Worm (Caenorhabditis elegans) whole organism, late embryonic: ENCODE measurements around the gene paqr-1.
A peak's percentile ranks its signal among the peaks of the same experiment; 100 is the strongest.

Experiments used
- C08G9.2 ChIP-seq: sonication (generic microtip); optimal IDR thresholded peaks from 2 replicates; lab custom pipeline; 2016; ENCODE audit warnings: mild to moderate bottlenecking, missing genetic modification characterization, moderate library complexity, missing compliant biosample characterization
- C38D4.7 ChIP-seq: fragments of 200-800 bp; sonication (Bioruptor generic); optimal IDR thresholded peaks from 2 replicates; lab custom pipeline; 2018; ENCODE audit warnings: mild to moderate bottlenecking, missing genetic modification characterization, moderate library complexity, missing compliant biosample characterization
- K02D7.2 ChIP-seq: sonication (generic microtip); optimal IDR thresholded peaks from 2 replicates; lab custom pipeline; 2017; ENCODE audit warnings: mild to moderate bottlenecking, missing genetic modification characterization, missing compliant biosample characterization
- K09A11.1 ChIP-seq: sonication (generic microtip); optimal IDR thresholded peaks from 2 replicates; lab custom pipeline; 2017; ENCODE audit warnings: antibody characterized with exemption, mild to moderate bottlenecking, missing genetic modification characterization, missing compliant biosample characterization; ENCODE audit not compliant: insufficient read depth
- T23F11.4 ChIP-seq: fragments of 200-800 bp; sonication (Bioruptor generic); optimal IDR thresholded peaks from 2 replicates; lab custom pipeline; 2018; ENCODE audit warnings: mild to moderate bottlenecking, missing genetic modification characterization, missing compliant biosample characterization
- ahr-1 ChIP-seq: sonication (generic microtip); optimal IDR thresholded peaks from 2 replicates; lab custom pipeline; 2016; ENCODE audit warnings: missing genetic modification characterization, missing compliant biosample characterization
- ceh-14 ChIP-seq: sonication (generic microtip); optimal IDR thresholded peaks from 2 replicates; lab custom pipeline; 2016; ENCODE audit warnings: missing genotype, missing genetic modification characterization, missing compliant biosample characterization
- ceh-18 ChIP-seq: sonication (generic microtip); optimal IDR thresholded peaks from 2 replicates; lab custom pipeline; 2016; ENCODE audit warnings: missing genetic modification characterization, missing compliant biosample characterization
- ceh-19 ChIP-seq: fragments of 200-800 bp; sonication (Bioruptor generic); optimal IDR thresholded peaks from 2 replicates; lab custom pipeline; 2018; ENCODE audit warnings: mild to moderate bottlenecking, missing genetic modification characterization, missing compliant biosample characterization
- ceh-24 ChIP-seq: sonication (generic microtip); optimal IDR thresholded peaks from 2 replicates; lab custom pipeline; 2016; ENCODE audit warnings: mild to moderate bottlenecking, missing genetic modification characterization, missing compliant biosample characterization
- ceh-30 ChIP-seq: fragments of 150-350 bp; optimal IDR thresholded peaks from 2 replicates; lab custom pipeline; 2014; ENCODE audit warnings: missing biosample characterization, missing genetic modification characterization
- ceh-31 ChIP-seq: sonication (generic microtip); optimal IDR thresholded peaks from 2 replicates; lab custom pipeline; 2016; ENCODE audit warnings: missing genetic modification characterization, missing compliant biosample characterization
- ceh-45 ChIP-seq: fragments of 200-800 bp; sonication (Bioruptor generic); IDR thresholded peaks from 2 replicates; pipeline ENCODE4 v1.3.6; 2022; ENCODE audit warnings: missing genetic modification reagents, missing genetic modification characterization, missing compliant biosample characterization
- ceh-6 ChIP-seq: fragments of 200-800 bp; sonication (Bioruptor generic); optimal IDR thresholded peaks from 2 replicates; lab custom pipeline; 2018; ENCODE audit warnings: mild to moderate bottlenecking, missing genetic modification characterization, missing compliant biosample characterization
- che-1 ChIP-seq: sonication (generic microtip); optimal IDR thresholded peaks from 2 replicates; lab custom pipeline; 2016; ENCODE audit warnings: mild to moderate bottlenecking, missing genetic modification characterization, missing compliant biosample characterization
- dve-1 ChIP-seq: sonication (generic microtip); optimal IDR thresholded peaks from 2 replicates; lab custom pipeline; 2017; ENCODE audit warnings: antibody characterized with exemption, mild to moderate bottlenecking, missing genetic modification characterization, missing compliant biosample characterization
- elt-2 ChIP-seq: sonication (generic microtip); optimal IDR thresholded peaks from 2 replicates; lab custom pipeline; 2016; ENCODE audit warnings: missing genetic modification reagents, missing genetic modification characterization, missing compliant biosample characterization
- ets-4 ChIP-seq: sonication (generic microtip); optimal IDR thresholded peaks from 2 replicates; lab custom pipeline; 2016; ENCODE audit warnings: missing genetic modification characterization, missing compliant biosample characterization
- eyg-1 ChIP-seq: sonication (generic microtip); optimal IDR thresholded peaks from 2 replicates; lab custom pipeline; 2016; ENCODE audit warnings: missing genotype, missing genetic modification characterization, missing compliant biosample characterization
- fax-1 ChIP-seq: sonication (generic microtip); optimal IDR thresholded peaks from 2 replicates; lab custom pipeline; 2016; ENCODE audit warnings: missing genotype, missing genetic modification characterization, missing compliant biosample characterization
- fkh-10 ChIP-seq: fragments of 150-350 bp; optimal IDR thresholded peaks from 2 replicates; lab custom pipeline; 2014; ENCODE audit warnings: missing biosample characterization, missing genetic modification reagents, missing genetic modification characterization
- gmeb-2 ChIP-seq: sonication (generic microtip); optimal IDR thresholded peaks from 2 replicates; lab custom pipeline; 2016; ENCODE audit warnings: missing genetic modification characterization, inconsistent platforms, missing compliant biosample characterization
- hlh-13 ChIP-seq: fragments of 200-800 bp; sonication (Bioruptor generic); optimal IDR thresholded peaks from 2 replicates; lab custom pipeline; 2018; ENCODE audit warnings: mild to moderate bottlenecking, missing genetic modification characterization, missing compliant biosample characterization
- hlh-15 ChIP-seq: sonication (generic microtip); optimal IDR thresholded peaks from 2 replicates; lab custom pipeline; 2016; ENCODE audit warnings: missing genetic modification characterization, missing compliant biosample characterization
- hlh-8 ChIP-seq: sonication (generic microtip); optimal IDR thresholded peaks from 2 replicates; lab custom pipeline; 2016; ENCODE audit warnings: missing genotype, missing genetic modification characterization, missing compliant biosample characterization
- lin-11 ChIP-seq: fragments of 200-800 bp; sonication (Bioruptor generic); optimal IDR thresholded peaks from 2 replicates; lab custom pipeline; 2018; ENCODE audit warnings: mild to moderate bottlenecking, missing genetic modification characterization, missing compliant biosample characterization
- mec-3 ChIP-seq: sonication (generic microtip); optimal IDR thresholded peaks from 2 replicates; lab custom pipeline; 2016; ENCODE audit warnings: borderline replicate concordance, missing genetic modification characterization, missing compliant biosample characterization
- nfya-1 ChIP-seq: sonication (generic microtip); optimal IDR thresholded peaks from 2 replicates; lab custom pipeline; 2017; ENCODE audit warnings: missing genetic modification characterization, mild to moderate bottlenecking, missing compliant biosample characterization, antibody characterized with exemption, moderate library complexity
- nhr-11 ChIP-seq: fragments of 150-350 bp; optimal IDR thresholded peaks from 2 replicates; lab custom pipeline; 2014; ENCODE audit warnings: missing biosample characterization, missing genetic modification characterization
- nhr-232 ChIP-seq: sonication (generic microtip); optimal IDR thresholded peaks from 2 replicates; lab custom pipeline; 2016; ENCODE audit warnings: missing genetic modification characterization, missing compliant biosample characterization
- npax-4 ChIP-seq: sonication (generic microtip); optimal IDR thresholded peaks from 2 replicates; lab custom pipeline; 2016; ENCODE audit warnings: missing genetic modification characterization, missing compliant biosample characterization
- odd-2 ChIP-seq: sonication (generic microtip); optimal IDR thresholded peaks from 2 replicates; lab custom pipeline; 2017; ENCODE audit warnings: antibody characterized with exemption, mild to moderate bottlenecking, missing genetic modification characterization, missing compliant biosample characterization
- pat-9 ChIP-seq: fragments of 200-800 bp; sonication (Bioruptor generic); optimal IDR thresholded peaks from 2 replicates; lab custom pipeline; 2018; ENCODE audit warnings: mild to moderate bottlenecking, missing genetic modification characterization, moderate library complexity, missing compliant biosample characterization
- pax-1 ChIP-seq: fragments of 150-350 bp; optimal IDR thresholded peaks from 2 replicates; lab custom pipeline; 2014; ENCODE audit warnings: missing biosample characterization, missing genetic modification characterization
- pha-2 ChIP-seq: sonication (generic microtip); optimal IDR thresholded peaks from 2 replicates; lab custom pipeline; 2017; ENCODE audit warnings: mild to moderate bottlenecking, missing genetic modification characterization, missing compliant biosample characterization
- pqm-1 ChIP-seq: sonication (generic microtip); optimal IDR thresholded peaks from 2 replicates; lab custom pipeline; 2016; ENCODE audit warnings: missing genetic modification characterization, missing compliant biosample characterization
- pros-1 ChIP-seq: fragments of 150-350 bp; optimal IDR thresholded peaks from 2 replicates; lab custom pipeline; 2014; ENCODE audit warnings: missing biosample characterization, missing genetic modification reagents, missing genetic modification characterization
- ref-2 ChIP-seq: sonication (generic microtip); optimal IDR thresholded peaks from 2 replicates; lab custom pipeline; 2016; ENCODE audit warnings: missing genetic modification characterization, missing compliant biosample characterization
- sdc-2 ChIP-seq: sonication (generic microtip); optimal IDR thresholded peaks from 2 replicates; lab custom pipeline; 2016; ENCODE audit warnings: missing genotype, missing genetic modification characterization, missing compliant biosample characterization
- sox-4 ChIP-seq: sonication (generic microtip); optimal IDR thresholded peaks from 2 replicates; lab custom pipeline; 2017; ENCODE audit warnings: mild to moderate bottlenecking, missing genetic modification characterization, inconsistent platforms, missing compliant biosample characterization
- syd-9 ChIP-seq: sonication (generic microtip); optimal IDR thresholded peaks from 2 replicates; lab custom pipeline; 2016; ENCODE audit warnings: mild to moderate bottlenecking, missing genetic modification characterization, moderate library complexity, missing compliant biosample characterization
- tbx-2 ChIP-seq: sonication (generic microtip); optimal IDR thresholded peaks from 2 replicates; lab custom pipeline; 2016; ENCODE audit warnings: missing genetic modification characterization, missing compliant biosample characterization
- tbx-7 ChIP-seq: sonication (generic microtip); optimal IDR thresholded peaks from 2 replicates; lab custom pipeline; 2016; ENCODE audit warnings: missing genotype, missing genetic modification characterization, missing compliant biosample characterization
- ttx-3 ChIP-seq: sonication (generic microtip); optimal IDR thresholded peaks from 2 replicates; lab custom pipeline; 2016; ENCODE audit warnings: missing genetic modification reagents, missing genetic modification characterization, missing compliant biosample characterization
- unc-3 ChIP-seq, 2 experiments: fragments of 200-800 bp in 1 of 2; sonication (Bioruptor generic) in 1 of 2; sonication (generic microtip) in 1 of 2; conservative IDR thresholded peaks in 1 of 2; optimal IDR thresholded peaks in 1 of 2; 2 replicates each; pipeline versions ENCODE4 v1.3.6 to Lab custom; 2016 to 2022; ENCODE audit warnings: missing compliant biosample characterization in 2 of 2, missing genetic modification characterization in 2 of 2, missing genetic modification reagents in 1 of 2
- unc-42 ChIP-seq: sonication (generic microtip); optimal IDR thresholded peaks from 2 replicates; lab custom pipeline; 2016; ENCODE audit warnings: missing genotype, missing genetic modification characterization, missing compliant biosample characterization
- zip-5 ChIP-seq: sonication (generic microtip); optimal IDR thresholded peaks from 2 replicates; lab custom pipeline; 2016; ENCODE audit warnings: missing genetic modification characterization, missing compliant biosample characterization
- ztf-16 ChIP-seq: sonication (generic microtip); optimal IDR thresholded peaks from 2 replicates; lab custom pipeline; 2017; ENCODE audit warnings: missing genetic modification characterization, missing compliant biosample characterization

paqr-1 gene

ce11 chrIV:6560434-6560833 is 5.2 kb upstream of the paqr-1 start, which contains the start of gene best-9:
Gene best-9 (plus strand): TSS chrIV:6560734.
- TF ChIP-seq nhr-232 (tag; lab: Kevin White, UChicago) (no peak), hlh-15 (no peak), ahr-1 (tag; lab: Kevin White, UChicago) (no peak)

ce11 chrIV:6556624-6557368 is 1.6 kb upstream of the paqr-1 start, which contains the start of gene try-3:
Gene try-3 (plus strand): TSS chrIV:6557155.
- peak; percentile 24 for TF ChIP-seq K09A11.1 (tag; lab: Kevin White, UChicago)
- TF ChIP-seq fax-1, result peak; percentile 20
- TF ChIP-seq ceh-6 (GFP tag; lab: Kevin White, UChicago), result peak; percentile 58
- TF ChIP-seq nhr-232 (tag; lab: Kevin White, UChicago), result peak; percentile 53
- TF ChIP-seq che-1 (tag; lab: Kevin White, UChicago), result peak; percentile 59
- TF ChIP-seq C38D4.7 (GFP tag; lab: Kevin White, UChicago), result peak; percentile 34
- TF ChIP-seq ttx-3, result peak; percentile 42
- peak; percentile 5 for TF ChIP-seq hlh-8
- TF ChIP-seq ceh-31, result peak; percentile 71
- TF ChIP-seq ets-4 (tag; lab: Kevin White, UChicago), result no peak
- TF ChIP-seq pha-2 (tag; lab: Kevin White, UChicago), result peak; percentile 47
- TF ChIP-seq eyg-1 (tag; lab: Kevin White, UChicago), result peak; percentile 36
- TF ChIP-seq tbx-7, result no peak
- peak; percentile 16 for TF ChIP-seq ahr-1 (tag; lab: Kevin White, UChicago)
- TF ChIP-seq ceh-24 (tag; lab: Kevin White, UChicago), result no peak
- peak; percentile 2 for TF ChIP-seq K02D7.2 (tag; lab: Kevin White, UChicago)
- TF ChIP-seq pqm-1, result peak; percentile 26
- peak; percentile 14 for TF ChIP-seq sdc-2
- peak; percentile 56 for TF ChIP-seq lin-11 (tag; lab: Kevin White, UChicago)
- TF ChIP-seq odd-2 (tag; lab: Kevin White, UChicago), result peak; percentile 25
- TF ChIP-seq gmeb-2, result peak; percentile 51
- peak; percentile 32 for TF ChIP-seq syd-9 (tag; lab: Kevin White, UChicago)
- peak; percentile 16 for TF ChIP-seq hlh-13 (GFP tag; lab: Kevin White, UChicago)
- TF ChIP-seq ceh-45 (GFP tag; lab: Robert Waterston, UW), result no peak
- TF ChIP-seq nfya-1 (tag; lab: Kevin White, UChicago), result peak; percentile 58
- TF ChIP-seq ref-2 (tag; lab: Kevin White, UChicago), result peak; percentile 43
- no peak for TF ChIP-seq mec-3 (tag; lab: Kevin White, UChicago)
- no peak for TF ChIP-seq unc-42
- TF ChIP-seq pros-1 (tag; lab: Kevin White, UChicago), result peak; percentile 23
- no peak for TF ChIP-seq nhr-11 (tag; lab: Kevin White, UChicago)
- TF ChIP-seq ztf-16 (tag; lab: Kevin White, UChicago), result peak; percentile 67
- peak; percentile 68 for TF ChIP-seq dve-1 (tag; lab: Kevin White, UChicago)
- peak; percentile 52 for TF ChIP-seq ceh-19 (GFP tag; lab: Kevin White, UChicago)
- peak; percentile 17 for TF ChIP-seq ceh-18 (tag; lab: Kevin White, UChicago)
- no peak for TF ChIP-seq pax-1 (tag; lab: Kevin White, UChicago)
- peak; percentile 60 for TF ChIP-seq T23F11.4 (GFP tag; lab: Kevin White, UChicago)
- peak; percentile 41 for TF ChIP-seq ceh-14 (tag; lab: Kevin White, UChicago)
- TF ChIP-seq npax-4 (tag; lab: Kevin White, UChicago), result no peak
- peak; percentile 77 for TF ChIP-seq elt-2
- TF ChIP-seq ceh-30 (tag; lab: Kevin White, UChicago), result peak; percentile 7
- peak; percentile 49 for TF ChIP-seq tbx-2 (tag; lab: Kevin White, UChicago)
- peak; percentile 55 for TF ChIP-seq sox-4
- TF ChIP-seq unc-3 (GFP tag; conservative IDR thresholded peaks at IDR 0.05; lab: Robert Waterston, UW), result peak; percentile 43; the same call in 1 of the 2 replicates
- peak; percentile 31 for TF ChIP-seq unc-3 (tag; optimal IDR thresholded peaks at IDR 0.05; lab: Kevin White, UChicago)
- TF ChIP-seq zip-5 (tag; lab: Kevin White, UChicago), result peak; percentile 22
- TF ChIP-seq C08G9.2 (tag; lab: Kevin White, UChicago), result peak; percentile 17
- TF ChIP-seq fkh-10 (GFP tag; lab: Kevin White, UChicago), result no peak
- TF ChIP-seq pat-9, result peak; percentile 50
